Fruit fly (Drosophila melanogaster): ENCODE data around the gene CG2116.

- no peak for TF ChIP-seq Pif1A (GFP tag; optimal IDR thresholded peaks at IDR 0.05)
- TF ChIP-seq CG13204 (GFP tag; optimal IDR thresholded peaks at IDR 0.05), result no peak
- no peak for TF ChIP-seq gl (tag; optimal IDR thresholded peaks at IDR 0.05)
- TF ChIP-seq CG8301 (tag; optimal IDR thresholded peaks at IDR 0.05), result no peak
- no peak for TF ChIP-seq EcR (GFP tag; optimal IDR thresholded peaks at IDR 0.05)
- no peak for TF ChIP-seq Snoo (tag; optimal IDR thresholded peaks at IDR 0.05)
These were observed 49.4 kb downstream of the CG2116 start for dm6 chrX:8178989-8179388.
